Fruit fly (Drosophila melanogaster) whole organism, prepupa: ENCODE data around the gene tara.

Source experiments
- Blimp-1 ChIP-seq: fragments of 200-800 bp; sonication (Bioruptor generic); optimal IDR thresholded peaks from 3 replicates; lab custom pipeline; 2017; ENCODE audit warnings: missing biosample characterization, missing genetic modification characterization, mild to moderate bottlenecking, moderate library complexity, missing genetic modification reagents
- CG10631 ChIP-seq: fragments of 200-800 bp; sonication (Bioruptor generic); optimal IDR thresholded peaks from 2 replicates; lab custom pipeline; 2016; ENCODE audit warnings: missing biosample characterization, missing genetic modification characterization
- CG10669 ChIP-seq: fragments of 200-800 bp; sonication (Bioruptor generic); optimal IDR thresholded peaks from 3 replicates; lab custom pipeline; 2018; ENCODE audit warnings: missing biosample characterization, mild to moderate bottlenecking, missing genetic modification characterization, moderate library complexity
- CG11294 ChIP-seq: fragments of 200-800 bp; sonication (Bioruptor generic); IDR thresholded peaks from 2 replicates; pipeline ENCODE4 v1.3.6; 2022; ENCODE audit warnings: missing biosample characterization, missing genetic modification characterization
- CG11762 ChIP-seq: fragments of 200-800 bp; sonication (Bioruptor generic); optimal IDR thresholded peaks from 3 replicates; lab custom pipeline; 2016; ENCODE audit warnings: missing biosample characterization, missing genetic modification characterization; ENCODE audit not compliant: insufficient read depth
- CG11902 ChIP-seq: fragments of 200-800 bp; sonication (Bioruptor generic); optimal IDR thresholded peaks from 3 replicates; lab custom pipeline; 2016; ENCODE audit warnings: missing biosample characterization, missing genetic modification characterization
- CG15336 ChIP-seq: fragments of 200-800 bp; sonication (Bioruptor generic); IDR thresholded peaks from 2 replicates; pipeline ENCODE4 v1.3.6; 2022; ENCODE audit warnings: missing biosample characterization, missing genetic modification characterization
- CG1621 ChIP-seq: fragments of 200-800 bp; sonication (Bioruptor generic); optimal IDR thresholded peaks from 3 replicates; lab custom pipeline; 2018; ENCODE audit warnings: missing biosample characterization, mild to moderate bottlenecking, missing genetic modification characterization
- CG16779 ChIP-seq: fragments of 200-800 bp; sonication (Bioruptor generic); optimal IDR thresholded peaks from 3 replicates; lab custom pipeline; 2017; ENCODE audit warnings: missing biosample characterization, mild to moderate bottlenecking, missing genetic modification characterization
- CG3032 ChIP-seq: fragments of 200-800 bp; optimal IDR thresholded peaks from 2 replicates; lab custom pipeline; 2019; ENCODE audit warnings: missing biosample characterization, mild to moderate bottlenecking, missing genetic modification characterization, moderate library complexity
- CG32006 ChIP-seq: fragments of 200-800 bp; sonication (Bioruptor generic); optimal IDR thresholded peaks from 3 replicates; lab custom pipeline; 2017; ENCODE audit warnings: missing biosample characterization, mild to moderate bottlenecking, missing genetic modification characterization
- CG34406 ChIP-seq: fragments of 200-800 bp; sonication (Bioruptor generic); optimal IDR thresholded peaks from 3 replicates; lab custom pipeline; 2016; ENCODE audit warnings: missing biosample characterization, missing genetic modification characterization
- CG4318 ChIP-seq: fragments of 200-800 bp; sonication (Bioruptor generic); optimal IDR thresholded peaks from 3 replicates; lab custom pipeline; 2017; ENCODE audit warnings: missing biosample characterization, mild to moderate bottlenecking, missing genetic modification characterization
- CG6163 ChIP-seq: fragments of 200-800 bp; sonication (Bioruptor generic); IDR thresholded peaks from 3 replicates; pipeline ENCODE4 v1.3.6; 2022; ENCODE audit warnings: missing biosample characterization, missing genetic modification characterization
- CG6276 ChIP-seq: fragments of 200-800 bp; sonication (Bioruptor generic); optimal IDR thresholded peaks from 2 replicates; lab custom pipeline; 2017; ENCODE audit warnings: missing biosample characterization, mild to moderate bottlenecking, missing genetic modification characterization
- CG6792 ChIP-seq: fragments of 200-800 bp; sonication (Bioruptor generic); optimal IDR thresholded peaks from 3 replicates; lab custom pipeline; 2016; ENCODE audit warnings: missing biosample characterization, missing genetic modification characterization
- CG6808 ChIP-seq: fragments of 200-800 bp; sonication (Bioruptor generic); optimal IDR thresholded peaks from 3 replicates; lab custom pipeline; 2017; ENCODE audit warnings: missing biosample characterization, missing genetic modification characterization, mild to moderate bottlenecking, moderate library complexity, missing genetic modification reagents
- CG6854 ChIP-seq: fragments of 200-800 bp; sonication (Bioruptor generic); optimal IDR thresholded peaks from 2 replicates; lab custom pipeline; 2017; ENCODE audit warnings: missing biosample characterization, mild to moderate bottlenecking, missing genetic modification characterization
- CG7368 ChIP-seq: fragments of 200-800 bp; sonication (Bioruptor generic); optimal IDR thresholded peaks from 3 replicates; lab custom pipeline; 2016; ENCODE audit warnings: missing biosample characterization, missing genetic modification characterization
- CG8632 ChIP-seq: fragments of 200-800 bp; sonication (Bioruptor generic); optimal IDR thresholded peaks from 3 replicates; lab custom pipeline; 2016; ENCODE audit warnings: missing biosample characterization, missing genetic modification characterization
- CG9139 ChIP-seq: fragments of 200-800 bp; sonication (Bioruptor generic); optimal IDR thresholded peaks from 3 replicates; lab custom pipeline; 2017; ENCODE audit warnings: missing biosample characterization, mild to moderate bottlenecking, missing genetic modification characterization
- Eip75B ChIP-seq: fragments of 200-800 bp; sonication (Bioruptor generic); optimal IDR thresholded peaks from 3 replicates; lab custom pipeline; 2016; ENCODE audit warnings: missing biosample characterization, missing genetic modification characterization
- Eip93F ChIP-seq: fragments of 200-800 bp; sonication (Bioruptor generic); optimal IDR thresholded peaks from 2 replicates; lab custom pipeline; 2016; ENCODE audit warnings: missing biosample characterization, mild to moderate bottlenecking, missing genetic modification characterization
- Ets21C ChIP-seq: fragments of 200-800 bp; sonication (Bioruptor generic); optimal IDR thresholded peaks from 3 replicates; lab custom pipeline; 2016; ENCODE audit warnings: missing biosample characterization, missing genetic modification characterization
- Ets96B ChIP-seq: fragments of 200-800 bp; optimal IDR thresholded peaks from 2 replicates; lab custom pipeline; 2019; ENCODE audit warnings: missing biosample characterization, mild to moderate bottlenecking, missing genetic modification characterization, moderate library complexity
- Hr38 ChIP-seq: sonication (Bioruptor generic); optimal IDR thresholded peaks from 2 replicates; lab custom pipeline; 2016; ENCODE audit warnings: missing biosample characterization, missing genetic modification characterization
- Hr39 ChIP-seq: fragments of 200-800 bp; sonication (Bioruptor generic); optimal IDR thresholded peaks from 2 replicates; lab custom pipeline; 2016; ENCODE audit warnings: missing biosample characterization, missing genetic modification characterization
- Lpt ChIP-seq: fragments of 200-800 bp; sonication (Bioruptor generic); optimal IDR thresholded peaks from 3 replicates; lab custom pipeline; 2016; ENCODE audit warnings: missing biosample characterization, missing genetic modification characterization
- Met ChIP-seq: fragments of 200-800 bp; sonication (Bioruptor generic); optimal IDR thresholded peaks from 3 replicates; lab custom pipeline; 2016; ENCODE audit warnings: missing biosample characterization, missing genetic modification characterization
- OdsH ChIP-seq: fragments of 200-800 bp; sonication (Bioruptor generic); optimal IDR thresholded peaks from 3 replicates; lab custom pipeline; 2016; ENCODE audit warnings: missing biosample characterization, missing genetic modification characterization
- Smox ChIP-seq: fragments of 200-800 bp; sonication (Bioruptor generic); optimal IDR thresholded peaks from 3 replicates; lab custom pipeline; 2016; ENCODE audit warnings: missing biosample characterization, missing genetic modification characterization
- Sox102F ChIP-seq: fragments of 200-800 bp; sonication (Bioruptor generic); optimal IDR thresholded peaks from 2 replicates; lab custom pipeline; 2016; ENCODE audit warnings: missing biosample characterization, mild to moderate bottlenecking, missing genetic modification characterization
- Sox14 ChIP-seq: fragments of 200-800 bp; sonication (Bioruptor generic); optimal IDR thresholded peaks from 3 replicates; lab custom pipeline; 2016; ENCODE audit warnings: missing biosample characterization, missing genetic modification characterization
- Sox15 ChIP-seq: fragments of 200-800 bp; sonication (Bioruptor generic); optimal IDR thresholded peaks from 3 replicates; lab custom pipeline; 2016; ENCODE audit warnings: missing biosample characterization, missing genetic modification characterization
- achi ChIP-seq: fragments of 200-800 bp; sonication (Bioruptor generic); optimal IDR thresholded peaks from 3 replicates; lab custom pipeline; 2016; ENCODE audit warnings: missing biosample characterization, missing genetic modification characterization
- acj6 ChIP-seq: fragments of 200-800 bp; sonication (Bioruptor generic); optimal IDR thresholded peaks from 3 replicates; lab custom pipeline; 2016; ENCODE audit warnings: missing biosample characterization, missing genetic modification characterization
- dsx ChIP-seq: fragments of 200-800 bp; optimal IDR thresholded peaks from 3 replicates; lab custom pipeline; 2019; ENCODE audit warnings: missing biosample characterization, mild to moderate bottlenecking, missing genetic modification characterization, moderate library complexity; ENCODE audit not compliant: poor library complexity, severe bottlenecking
- eg ChIP-seq: fragments of 200-800 bp; sonication (Bioruptor generic); IDR thresholded peaks from 3 replicates; pipeline ENCODE4 v1.3.6; 2022; ENCODE audit warnings: missing biosample characterization, missing genetic modification characterization
- esn ChIP-seq: fragments of 200-800 bp; sonication (Bioruptor generic); optimal IDR thresholded peaks from 2 replicates; lab custom pipeline; 2016; ENCODE audit warnings: missing biosample characterization, mild to moderate bottlenecking, missing genetic modification characterization, moderate library complexity
- fd59A ChIP-seq: fragments of 200-800 bp; sonication (Bioruptor generic); optimal IDR thresholded peaks from 2 replicates; lab custom pipeline; 2017; ENCODE audit warnings: missing biosample characterization, mild to moderate bottlenecking, missing genetic modification characterization, missing genetic modification reagents
- fkh ChIP-seq: fragments of 200-800 bp; sonication (Bioruptor generic); optimal IDR thresholded peaks from 3 replicates; lab custom pipeline; 2017; ENCODE audit warnings: missing biosample characterization, mild to moderate bottlenecking, missing genetic modification characterization, moderate library complexity
- lz ChIP-seq: fragments of 200-800 bp; sonication (Bioruptor generic); optimal IDR thresholded peaks from 3 replicates; lab custom pipeline; 2016; ENCODE audit warnings: missing biosample characterization, missing genetic modification characterization
- net ChIP-seq: fragments of 200-800 bp; sonication (Bioruptor generic); optimal IDR thresholded peaks from 3 replicates; lab custom pipeline; 2016; ENCODE audit warnings: missing biosample characterization, missing genetic modification characterization
- salr ChIP-seq, 2 experiments: fragments of 200-800 bp; sonication (Bioruptor generic); optimal IDR thresholded peaks; 3 replicates each; lab custom pipeline; 2016 to 2018; ENCODE audit warnings: missing biosample characterization in 2 of 2, missing genetic modification characterization in 2 of 2, mild to moderate bottlenecking in 1 of 2
- svp ChIP-seq: fragments of 200-800 bp; sonication (Bioruptor generic); peaks from one replicate; lab custom pipeline; 2016; ENCODE audit warnings: missing biosample characterization, missing genetic modification characterization
- topi ChIP-seq: fragments of 200-800 bp; sonication (Bioruptor generic); optimal IDR thresholded peaks from 3 replicates; lab custom pipeline; 2016; ENCODE audit warnings: missing biosample characterization, missing genetic modification characterization
- vri ChIP-seq: fragments of 200-800 bp; sonication (Bioruptor generic); optimal IDR thresholded peaks from 3 replicates; lab custom pipeline; 2016; ENCODE audit warnings: missing biosample characterization, mild to moderate bottlenecking, missing genetic modification characterization

The tara gene

DNA sequence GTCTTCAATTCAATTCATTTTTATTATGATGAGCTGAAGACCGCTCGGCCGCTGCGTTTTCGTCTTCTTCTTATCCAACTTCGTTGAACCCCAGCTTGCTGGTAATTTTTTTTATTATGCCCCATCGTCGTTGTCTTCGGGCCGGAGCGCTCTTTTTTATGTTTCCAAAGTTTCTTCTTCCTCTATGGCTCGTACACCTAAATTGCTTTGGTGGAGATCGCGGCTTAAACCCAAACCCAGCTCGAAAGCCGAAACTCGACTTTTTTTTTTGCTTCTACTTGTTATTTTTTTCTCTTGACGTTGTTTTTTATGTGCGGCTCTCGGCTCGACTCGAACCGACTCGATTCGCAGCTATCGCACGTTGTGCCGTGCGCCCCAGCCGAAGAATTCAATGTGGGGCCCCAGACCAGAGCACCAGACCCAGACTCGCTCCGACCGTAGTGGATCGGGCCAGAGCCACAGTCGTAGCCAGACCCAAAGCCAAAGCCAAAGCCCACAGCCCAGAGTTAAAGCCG, 27.5 kb downstream of the tara start (continued):
- peak; percentile 70 for TF ChIP-seq CG16779 (tag; lab: Kevin White, UChicago)
- no peak for TF ChIP-seq CG11294 (GFP tag; lab: Robert Waterston, UW)
- TF ChIP-seq Eip75B = no peak
- TF ChIP-seq Ets21C = no peak
- TF ChIP-seq CG6276 (GFP tag; lab: Kevin White, UChicago) = peak; percentile 53
- no peak for TF ChIP-seq CG6163
- TF ChIP-seq CG15336 (GFP tag; lab: Robert Waterston, UW) = no peak
- no peak for TF ChIP-seq CG10669 (GFP tag; lab: Kevin White, UChicago)
- peak; percentile 81 for TF ChIP-seq CG1621 (tag; lab: Kevin White, UChicago)
- TF ChIP-seq CG7368 (GFP tag; lab: Kevin White, UChicago) = peak; percentile 2
- no peak for TF ChIP-seq Smox (GFP tag; lab: Kevin White, UChicago)
- TF ChIP-seq acj6 = no peak
- TF ChIP-seq Eip93F (GFP tag; lab: Kevin White, UChicago) = no peak
- no peak for TF ChIP-seq Ets96B (tag; lab: Kevin White, UChicago)
- TF ChIP-seq CG6792 (GFP tag; lab: Kevin White, UChicago) = no peak
- no peak for TF ChIP-seq OdsH (GFP tag; lab: Kevin White, UChicago)
- TF ChIP-seq achi (GFP tag; lab: Kevin White, UChicago) = no peak
- TF ChIP-seq CG9139 (GFP tag; lab: Kevin White, UChicago) = peak; percentile 53
- TF ChIP-seq Sox14 = no peak
- no peak for TF ChIP-seq CG11762
- TF ChIP-seq CG32006 (GFP tag; lab: Kevin White, UChicago) = no peak
- TF ChIP-seq lz (GFP tag; lab: Kevin White, UChicago) = no peak
- no peak for TF ChIP-seq CG8632 (GFP tag; lab: Kevin White, UChicago)
- no peak for TF ChIP-seq svp (GFP tag; lab: Kevin White, UChicago)
- TF ChIP-seq Sox15 (GFP tag; lab: Kevin White, UChicago) = no peak
- no peak for TF ChIP-seq CG3032
- no peak for TF ChIP-seq fd59A (GFP tag; lab: Kevin White, UChicago)
- peak; percentile 10 for TF ChIP-seq dsx (GFP tag; lab: Kevin White, UChicago)

- TF ChIP-seq OdsH (GFP tag; lab: Kevin White, UChicago) (peak; percentile 81), Ets21C (peak; percentile 21), Eip75B (peak; percentile 50), CG8632 (GFP tag; lab: Kevin White, UChicago) (peak; percentile 83), topi (GFP tag; lab: Kevin White, UChicago) (peak; percentile 70), Sox14 (peak; percentile 48), CG11902 (GFP tag; lab: Kevin White, UChicago) (peak; percentile 65), CG6792 (GFP tag; lab: Kevin White, UChicago) (peak; percentile 83), Eip93F (GFP tag; lab: Kevin White, UChicago) (peak; percentile 67), achi (GFP tag; lab: Kevin White, UChicago) (peak; percentile 85), Hr39 (GFP tag; lab: Kevin White, UChicago) (peak; percentile 55), Hr38 (GFP tag; lab: Kevin White, UChicago) (no peak), Sox15 (GFP tag; lab: Kevin White, UChicago) (peak; percentile 71), CG6854 (GFP tag; lab: Kevin White, UChicago) (no peak), net (GFP tag; lab: Kevin White, UChicago) (peak; percentile 74), vri (no peak), salr (GFP tag; optimal IDR thresholded peaks at IDR 0.05; lab: Kevin White, UChicago) (peak in 1 of 2 experiments; percentile 77), esn (peak; percentile 86), Met (peak; percentile 84), CG11762 (peak; percentile 70), acj6 (peak; percentile 82), CG6163 (no peak), CG10631 (peak; percentile 86), eg (GFP tag; lab: Robert Waterston, UW) (no peak), CG6808 (peak; percentile 84), CG11294 (GFP tag; lab: Robert Waterston, UW) (no peak), fd59A (GFP tag; lab: Kevin White, UChicago) (peak; percentile 75), fkh (peak; percentile 0), Sox102F (GFP tag; lab: Kevin White, UChicago) (peak; percentile 57), CG4318 (GFP tag; lab: Kevin White, UChicago) (peak; percentile 89), CG7368 (GFP tag; lab: Kevin White, UChicago) (no peak), CG16779 (tag; lab: Kevin White, UChicago) (peak; percentile 31), Smox (GFP tag; lab: Kevin White, UChicago) (peak; percentile 77), Lpt (GFP tag; lab: Kevin White, UChicago) (no peak), CG34406 (GFP tag; lab: Kevin White, UChicago) (peak; percentile 87), Blimp-1 (peak; percentile 71), CG9139 (GFP tag; lab: Kevin White, UChicago) (peak; percentile 21)
Observed at dm6 chr3R:16253427-16253883, 28.0 kb downstream of the tara start.
